Worm (Caenorhabditis elegans) whole organism, L3 larva: ENCODE data around the gene srlf-37.

Experiments used
- ama-1 ChIP-seq: fragments of 150-350 bp; optimal IDR thresholded peaks from 2 replicates; lab custom pipeline; 2018
- egl-27 ChIP-seq: sonication (generic microtip); optimal IDR thresholded peaks from 4 replicates; lab custom pipeline; 2017; ENCODE audit warnings: missing biosample characterization, missing genetic modification reagents, missing genetic modification characterization
- fkh-10 ChIP-seq: sonication (generic microtip); optimal IDR thresholded peaks from 2 replicates; lab custom pipeline; 2017; ENCODE audit warnings: missing biosample characterization, missing genetic modification reagents, missing genetic modification characterization
- hmg-11 ChIP-seq: sonication (generic microtip); optimal IDR thresholded peaks from 2 replicates; lab custom pipeline; 2016; ENCODE audit warnings: missing genetic modification characterization, missing compliant biosample characterization
- lin-15B ChIP-seq: fragments of 150-350 bp; optimal IDR thresholded peaks from 2 replicates; lab custom pipeline; 2014; ENCODE audit warnings: missing biosample characterization, missing genetic modification characterization
- lsy-12 ChIP-seq: sonication (generic microtip); optimal IDR thresholded peaks from 2 replicates; lab custom pipeline; 2016; ENCODE audit warnings: mild to moderate bottlenecking, missing genetic modification characterization, missing compliant biosample characterization
- nhr-12 ChIP-seq: fragments of 150-350 bp; optimal IDR thresholded peaks from 2 replicates; lab custom pipeline; 2014; ENCODE audit warnings: missing biosample characterization, missing genetic modification characterization
- nhr-237 ChIP-seq: fragments of 150-350 bp; optimal IDR thresholded peaks from 2 replicates; lab custom pipeline; 2014; ENCODE audit warnings: missing biosample characterization, missing genetic modification characterization
- nhr-25 ChIP-seq: sonication (generic microtip); optimal IDR thresholded peaks from 2 replicates; lab custom pipeline; 2017; ENCODE audit warnings: missing biosample characterization, missing genetic modification characterization
- nhr-28 ChIP-seq: fragments of 150-350 bp; optimal IDR thresholded peaks from 2 replicates; lab custom pipeline; 2014; ENCODE audit warnings: missing biosample characterization, missing genetic modification characterization
- snpc-4 ChIP-seq: fragments of 150-350 bp; optimal IDR thresholded peaks from 2 replicates; lab custom pipeline; 2014; ENCODE audit warnings: missing biosample characterization, missing genetic modification characterization
- unc-39 ChIP-seq: sonication (generic microtip); optimal IDR thresholded peaks from 4 replicates; lab custom pipeline; 2017; ENCODE audit warnings: missing biosample characterization, missing genetic modification characterization
- zag-1 ChIP-seq: fragments of 150-350 bp; optimal IDR thresholded peaks from 2 replicates; lab custom pipeline; 2014; ENCODE audit warnings: missing biosample characterization, missing genetic modification characterization
- ztf-11 ChIP-seq: fragments of 150-350 bp; optimal IDR thresholded peaks from 2 replicates; lab custom pipeline; 2014; ENCODE audit warnings: missing biosample characterization, missing genetic modification characterization

ce11 chrV:599783-600182 is 4.2 kb downstream of the srlf-37 start:
- TF ChIP-seq nhr-25 (tag; lab: Kevin White, UChicago) = no peak
- TF ChIP-seq nhr-237 (tag; lab: Kevin White, UChicago) = no peak
- no peak for TF ChIP-seq lsy-12
- no peak for TF ChIP-seq egl-27 (tag; lab: Kevin White, UChicago)
- no peak for TF ChIP-seq ama-1 (lab: Kevin White, UChicago)
- no peak for TF ChIP-seq nhr-12 (tag; lab: Kevin White, UChicago)
- TF ChIP-seq lin-15B (tag; lab: Kevin White, UChicago) = no peak
- no peak for TF ChIP-seq zag-1 (tag; lab: Kevin White, UChicago)
- no peak for TF ChIP-seq fkh-10 (GFP tag; lab: Kevin White, UChicago)
- TF ChIP-seq hmg-11 (tag; lab: Kevin White, UChicago) = no peak
- no peak for TF ChIP-seq nhr-28 (tag; lab: Kevin White, UChicago)
- TF ChIP-seq unc-39 (tag; lab: Kevin White, UChicago) = no peak
- TF ChIP-seq ztf-11 (tag; lab: Kevin White, UChicago) = no peak
- no peak for TF ChIP-seq snpc-4 (tag; lab: Kevin White, UChicago)
